Fruit fly (Drosophila melanogaster) whole organism, embryonic: ENCODE results near the gene Hr4.

ENCODE experiments used
- B-H1 ChIP-seq: fragments of 200-800 bp; sonication (Bioruptor generic); IDR thresholded peaks from 3 replicates; pipeline ENCODE4 v1.3.6; 2022; ENCODE audit warnings: missing biosample characterization, missing genetic modification characterization
- BtbVII ChIP-seq: fragments of 200-800 bp; sonication (Bioruptor generic); optimal IDR thresholded peaks from 3 replicates; lab custom pipeline; 2017; ENCODE audit warnings: missing biosample characterization, mild to moderate bottlenecking, missing genetic modification characterization
- CG12391 ChIP-seq: fragments of 200-800 bp; sonication (Bioruptor generic); optimal IDR thresholded peaks from 3 replicates; lab custom pipeline; 2018; ENCODE audit warnings: missing biosample characterization, mild to moderate bottlenecking, missing genetic modification characterization, moderate library complexity
- CG12659 ChIP-seq: fragments of 200-800 bp; sonication (Bioruptor generic); optimal IDR thresholded peaks from 3 replicates; lab custom pipeline; 2017; ENCODE audit warnings: mild to moderate bottlenecking, missing biosample characterization, missing genetic modification reagents, missing genetic modification characterization
- CG14050 ChIP-seq: fragments of 200-800 bp; sonication (Bioruptor generic); IDR thresholded peaks from 3 replicates; pipeline ENCODE4 v1.3.6; 2022; ENCODE audit warnings: missing biosample characterization, missing genetic modification characterization
- CG1602 ChIP-seq: fragments of 200-800 bp; sonication (Bioruptor generic); optimal IDR thresholded peaks from 3 replicates; lab custom pipeline; 2016; ENCODE audit warnings: missing biosample characterization, missing genetic modification characterization
- CG17612 ChIP-seq: fragments of 200-800 bp; sonication (Bioruptor generic); IDR thresholded peaks from 2 replicates; pipeline ENCODE4 v1.3.6; 2022; ENCODE audit warnings: missing biosample characterization, missing genetic modification characterization
- CG17802 ChIP-seq: fragments of 200-800 bp; sonication (Bioruptor generic); optimal IDR thresholded peaks from 2 replicates; lab custom pipeline; 2018; ENCODE audit warnings: missing biosample characterization, mild to moderate bottlenecking, missing genetic modification characterization, moderate library complexity
- CG2202 ChIP-seq: fragments of 200-800 bp; sonication (Bioruptor generic); optimal IDR thresholded peaks from 2 replicates; lab custom pipeline; 2018; ENCODE audit warnings: missing biosample characterization, mild to moderate bottlenecking, missing genetic modification characterization
- CG2678 ChIP-seq: fragments of 200-800 bp; sonication (Bioruptor generic); optimal IDR thresholded peaks from 3 replicates; lab custom pipeline; 2019; ENCODE audit warnings: missing biosample characterization, mild to moderate bottlenecking, missing genetic modification characterization, moderate library complexity
- CG2712 ChIP-seq: fragments of 200-800 bp; optimal IDR thresholded peaks from 3 replicates; lab custom pipeline; 2019; ENCODE audit warnings: missing biosample characterization, mild to moderate bottlenecking, missing genetic modification characterization, moderate library complexity
- CG2889 ChIP-seq: fragments of 200-800 bp; sonication (Bioruptor generic); IDR thresholded peaks from 3 replicates; pipeline ENCODE4 v1.3.6; 2022; ENCODE audit warnings: missing biosample characterization, missing genetic modification characterization
- CG33213 ChIP-seq: fragments of 200-800 bp; sonication (Bioruptor generic); optimal IDR thresholded peaks from 3 replicates; lab custom pipeline; 2016; ENCODE audit warnings: missing biosample characterization, missing genetic modification characterization
- CG34224 ChIP-seq: fragments of 200-800 bp; sonication (Bioruptor generic); IDR thresholded peaks from 3 replicates; pipeline ENCODE4 v1.3.6; 2022; ENCODE audit warnings: missing biosample characterization, missing genetic modification characterization; ENCODE audit not compliant: partially characterized antibody
- CG6854 ChIP-seq: fragments of 200-800 bp; sonication (Bioruptor generic); optimal IDR thresholded peaks from 3 replicates; lab custom pipeline; 2017; ENCODE audit warnings: missing biosample characterization, mild to moderate bottlenecking, missing genetic modification characterization
- CG7786 ChIP-seq: fragments of 200-800 bp; sonication (Bioruptor generic); optimal IDR thresholded peaks from 2 replicates; lab custom pipeline; 2016; ENCODE audit warnings: missing biosample characterization, missing genetic modification characterization
- CG7839 ChIP-seq: fragments of 200-800 bp; sonication (Bioruptor generic); optimal IDR thresholded peaks from 3 replicates; lab custom pipeline; 2018; ENCODE audit warnings: missing biosample characterization, mild to moderate bottlenecking, missing genetic modification characterization, moderate library complexity
- CG8290 ChIP-seq, 3 experiments: fragments of 200-800 bp; sonication (Bioruptor generic); optimal IDR thresholded peaks; 2 replicates each; lab custom pipeline; 2016 to 2019; ENCODE audit warnings: missing biosample characterization in 3 of 3, missing genetic modification characterization in 3 of 3, mild to moderate bottlenecking in 2 of 3, moderate library complexity in 1 of 3
- CG9609 ChIP-seq: fragments of 200-800 bp; sonication (Bioruptor generic); optimal IDR thresholded peaks from 3 replicates; lab custom pipeline; 2016; ENCODE audit warnings: missing biosample characterization, missing genetic modification characterization
- CTCF ChIP-seq: fragments of 200-800 bp; sonication (Bioruptor generic); optimal IDR thresholded peaks from 2 replicates; lab custom pipeline; 2017; ENCODE audit warnings: missing biosample characterization, mild to moderate bottlenecking, missing genetic modification characterization, moderate library complexity
- Dbx ChIP-seq: fragments of 200-800 bp; sonication (Bioruptor generic); IDR thresholded peaks from 3 replicates; pipeline ENCODE4 v1.3.6; 2022; ENCODE audit warnings: missing biosample characterization, missing genetic modification characterization
- Doc3 ChIP-seq: fragments of 200-800 bp; sonication (Bioruptor generic); IDR thresholded peaks from 3 replicates; pipeline ENCODE4 v1.3.6; 2022; ENCODE audit warnings: missing biosample characterization, missing genetic modification characterization; ENCODE audit not compliant: partially characterized antibody
- Eip74EF ChIP-seq, 2 experiments: fragments of 200-800 bp in 1 of 2; fragments of >200 bp in 1 of 2; sonication (Bioruptor generic) in 1 of 2; optimal IDR thresholded peaks; 2 replicates each; lab custom pipeline; 2017 to 2019; ENCODE audit warnings: missing biosample characterization in 2 of 2, missing genetic modification characterization in 2 of 2, mild to moderate bottlenecking in 1 of 2, moderate library complexity in 1 of 2
- Fer2 ChIP-seq: fragments of 200-800 bp; sonication (Bioruptor generic); optimal IDR thresholded peaks from 2 replicates; lab custom pipeline; 2018; ENCODE audit warnings: missing biosample characterization, mild to moderate bottlenecking, missing genetic modification characterization, moderate library complexity
- Hr51 ChIP-seq, 2 experiments: fragments of 200-800 bp; sonication (Bioruptor generic); optimal IDR thresholded peaks; 2 replicates in 1 of 2; 3 replicates in 1 of 2; lab custom pipeline; 2016 to 2018; ENCODE audit warnings: missing biosample characterization in 2 of 2, missing genetic modification characterization in 2 of 2, mild to moderate bottlenecking in 1 of 2, moderate library complexity in 1 of 2
- Hr78 ChIP-seq, 2 experiments: fragments of 200-800 bp in 1 of 2; fragments of >200 bp in 1 of 2; sonication (Bioruptor generic) in 1 of 2; optimal IDR thresholded peaks; 2 replicates each; lab custom pipeline; 2017 to 2019; ENCODE audit warnings: missing biosample characterization in 2 of 2, missing genetic modification characterization in 2 of 2, mild to moderate bottlenecking in 1 of 2, moderate library complexity in 1 of 2
- Hsf ChIP-seq: fragments of 200-800 bp; sonication (Bioruptor generic); optimal IDR thresholded peaks from 3 replicates; lab custom pipeline; 2016; ENCODE audit warnings: missing biosample characterization, missing genetic modification characterization
- Jarid2 ChIP-seq: fragments of 200-800 bp; sonication (Bioruptor generic); optimal IDR thresholded peaks from 3 replicates; lab custom pipeline; 2017; ENCODE audit warnings: mild to moderate bottlenecking, missing biosample characterization, missing genetic modification reagents, missing genetic modification characterization
- Lpt ChIP-seq: fragments of >200 bp; optimal IDR thresholded peaks from 2 replicates; lab custom pipeline; 2018; ENCODE audit warnings: missing biosample characterization, missing genetic modification characterization
- Myb ChIP-seq: fragments of 200-800 bp; sonication (Bioruptor generic); optimal IDR thresholded peaks from 2 replicates; lab custom pipeline; 2016; ENCODE audit warnings: missing biosample characterization, missing genetic modification characterization
- Taf1 ChIP-seq: fragments of 200-800 bp; sonication (Bioruptor generic); IDR thresholded peaks from 2 replicates; pipeline ENCODE4 v1.3.6; 2022; ENCODE audit warnings: missing biosample characterization, missing genetic modification characterization
- Vsx1 ChIP-seq: fragments of 200-800 bp; sonication (Bioruptor generic); optimal IDR thresholded peaks from 2 replicates; lab custom pipeline; 2017; ENCODE audit warnings: missing biosample characterization, mild to moderate bottlenecking, missing genetic modification characterization, missing genetic modification reagents
- ab ChIP-seq: fragments of 200-800 bp; sonication (Bioruptor generic); optimal IDR thresholded peaks from 2 replicates; lab custom pipeline; 2016; ENCODE audit warnings: missing biosample characterization, missing genetic modification characterization
- ato ChIP-seq: fragments of 200-800 bp; sonication (Bioruptor generic); IDR thresholded peaks from 2 replicates; pipeline ENCODE4 v1.3.6; 2022; ENCODE audit warnings: missing biosample characterization, missing genetic modification characterization; ENCODE audit not compliant: partially characterized antibody
- bigmax ChIP-seq: fragments of 200-800 bp; sonication (Bioruptor generic); optimal IDR thresholded peaks from 2 replicates; lab custom pipeline; 2018; ENCODE audit warnings: missing biosample characterization, mild to moderate bottlenecking, missing genetic modification characterization
- chinmo ChIP-seq: fragments of 200-800 bp; sonication (Bioruptor generic); IDR thresholded peaks from 4 replicates; pipeline ENCODE4 v1.3.6; 2022; ENCODE audit warnings: missing biosample characterization, missing genetic modification characterization; ENCODE audit not compliant: partially characterized antibody
- chn ChIP-seq: fragments of 200-800 bp; sonication (Bioruptor generic); optimal IDR thresholded peaks from 2 replicates; lab custom pipeline; 2016; ENCODE audit warnings: missing biosample characterization, missing genetic modification characterization
- croc ChIP-seq: fragments of 200-800 bp; sonication (Bioruptor generic); conservative IDR thresholded peaks from 3 replicates; pipeline ENCODE4 v1.3.6; 2022; ENCODE audit warnings: missing biosample characterization, missing genetic modification characterization
- dmrt99B ChIP-seq: fragments of 200-800 bp; sonication (Bioruptor generic); optimal IDR thresholded peaks from 2 replicates; lab custom pipeline; 2018; ENCODE audit warnings: missing biosample characterization, mild to moderate bottlenecking, missing genetic modification characterization, moderate library complexity
- fd64A ChIP-seq: fragments of 200-800 bp; sonication (Bioruptor generic); optimal IDR thresholded peaks from 3 replicates; lab custom pipeline; 2018; ENCODE audit warnings: missing biosample characterization, mild to moderate bottlenecking, missing genetic modification characterization
- gro ChIP-seq: fragments of 200-800 bp; sonication (Bioruptor generic); optimal IDR thresholded peaks from 2 replicates; lab custom pipeline; 2016; ENCODE audit warnings: missing biosample characterization, missing genetic modification characterization
- hkb ChIP-seq, 2 experiments: fragments of 200-800 bp in 1 of 2; fragments of >200 bp in 1 of 2; sonication (Bioruptor generic) in 1 of 2; IDR thresholded peaks in 1 of 2; optimal IDR thresholded peaks in 1 of 2; 2 replicates each; pipeline versions ENCODE4 v1.3.6 to Lab custom; 2017 to 2022; ENCODE audit warnings: missing biosample characterization in 1 of 2, missing genetic modification characterization in 1 of 2
- inv ChIP-seq: fragments of 200-800 bp; sonication (Bioruptor generic); IDR thresholded peaks from 2 replicates; pipeline ENCODE4 v1.3.6; 2022; ENCODE audit warnings: missing biosample characterization, missing genetic modification characterization; ENCODE audit not compliant: partially characterized antibody
- jing ChIP-seq: fragments of 200-800 bp; sonication (Bioruptor generic); optimal IDR thresholded peaks from 2 replicates; lab custom pipeline; 2018; ENCODE audit warnings: missing biosample characterization, mild to moderate bottlenecking, missing genetic modification characterization
- knrl ChIP-seq: fragments of 200-800 bp; sonication (Bioruptor generic); IDR thresholded peaks from 3 replicates; pipeline ENCODE4 v1.3.6; 2022; ENCODE audit warnings: missing biosample characterization, missing genetic modification characterization; ENCODE audit not compliant: partially characterized antibody
- mirr ChIP-seq: fragments of 200-800 bp; sonication (Bioruptor generic); optimal IDR thresholded peaks from 3 replicates; lab custom pipeline; 2018; ENCODE audit warnings: missing biosample characterization, mild to moderate bottlenecking, missing genetic modification characterization
- nmo ChIP-seq: fragments of 200-800 bp; sonication (Bioruptor generic); optimal IDR thresholded peaks from 2 replicates; lab custom pipeline; 2018; ENCODE audit warnings: missing biosample characterization, mild to moderate bottlenecking, missing genetic modification characterization, moderate library complexity
- ro ChIP-seq: fragments of 200-800 bp; sonication (Bioruptor generic); IDR thresholded peaks from 2 replicates; pipeline ENCODE4 v1.3.6; 2022; ENCODE audit warnings: missing biosample characterization, missing genetic modification characterization

Hr4 gene

dm6 chrX:1907727-1908264 lies 33.9 kb upstream of the Hr4 start, which contains the start of gene mip130 (continued):
- TF ChIP-seq chinmo (0 out of 4 replicates have a peak, but pooled peaks have one; percentile 32), chn (GFP tag; lab: Kevin White, UChicago) (peak; percentile 21), bigmax (GFP tag; lab: Kevin White, UChicago) (no peak), Myb (peak; percentile 56), inv (GFP tag; lab: Robert Waterston, UW) (peak; percentile 65; the same call in 1 of the 2 replicates), Dbx (no peak), CG14050 (GFP tag; lab: Robert Waterston, UW) (0 out of 3 replicates have a peak, but pooled peaks have one; percentile 27), CG9609 (GFP tag; lab: Kevin White, UChicago) (no peak), BtbVII (GFP tag; lab: Kevin White, UChicago) (no peak), CG2889 (GFP tag; lab: Robert Waterston, UW) (no peak), fd64A (GFP tag; lab: Kevin White, UChicago) (no peak), CG12391 (peak; percentile 65), knrl (GFP tag; lab: Robert Waterston, UW) (peak; percentile 74; the same call in 2 of the 3 replicates), Hr78 (GFP tag; optimal IDR thresholded peaks at IDR 0.05; lab: Kevin White, UChicago) (no peak), Taf1 (GFP tag; lab: Robert Waterston, UW) (no peak), Doc3 (GFP tag; lab: Robert Waterston, UW) (peak; percentile 56), Hr51 (GFP tag; optimal IDR thresholded peaks at IDR 0.05; lab: Kevin White, UChicago) (peak in 1 of 2 experiments; percentile 51), CG33213 (GFP tag; lab: Kevin White, UChicago) (no peak), CTCF (GFP tag; lab: Kevin White, UChicago) (no peak), Hsf (peak; percentile 9), ab (GFP tag; lab: Kevin White, UChicago) (no peak), gro (GFP tag; lab: Kevin White, UChicago) (no peak), Jarid2 (no peak), Fer2 (tag; lab: Kevin White, UChicago) (no peak), CG1602 (GFP tag; lab: Kevin White, UChicago) (peak; percentile 24), CG7786 (no peak), CG6854 (GFP tag; lab: Kevin White, UChicago) (no peak), ro (GFP tag; lab: Robert Waterston, UW) (no peak), CG34224 (GFP tag; lab: Robert Waterston, UW) (peak; percentile 81), dmrt99B (no peak), CG17612 (no peak), CG12659 (peak; percentile 69), croc (GFP tag; lab: Robert Waterston, UW) (no peak), CG8290 (GFP tag; optimal IDR thresholded peaks at IDR 0.05; lab: Kevin White, UChicago) (no peak), CG8290 (tag; optimal IDR thresholded peaks at IDR 0.05; lab: Kevin White, UChicago) (no peak), Lpt (GFP tag; lab: Kevin White, UChicago) (no peak), Eip74EF (GFP tag; optimal IDR thresholded peaks at IDR 0.05; lab: Kevin White, UChicago) (no peak), hkb (optimal IDR thresholded peaks at IDR 0.05; lab: Kevin White, UChicago) (peak; percentile 56), hkb (GFP tag; IDR thresholded peaks at IDR 0.05; lab: Robert Waterston, UW) (peak; percentile 63; the same call in 1 of the 2 replicates), jing (GFP tag; lab: Kevin White, UChicago) (no peak), ato (GFP tag; lab: Robert Waterston, UW) (no peak), CG7839 (peak; percentile 66), Vsx1 (GFP tag; lab: Kevin White, UChicago) (no peak), CG2202 (tag; lab: Kevin White, UChicago) (no peak), nmo (peak; percentile 66), CG2712 (tag; lab: Kevin White, UChicago) (peak; percentile 56), B-H1 (no peak), CG2678 (peak; percentile 62), mirr (peak; percentile 36), CG17802 (tag; lab: Kevin White, UChicago) (no peak)
